Worm (Caenorhabditis elegans) whole organism, early embryonic: Measurements from ENCODE around the gene C16D9.4.

Source experiments
- B0310.2 ChIP-seq: sonication (generic microtip); optimal IDR thresholded peaks from 2 replicates; lab custom pipeline; 2016; ENCODE audit warnings: mild to moderate bottlenecking, missing genetic modification characterization, missing compliant biosample characterization
- F13C5.2 ChIP-seq: sonication (generic microtip); optimal IDR thresholded peaks from 2 replicates; lab custom pipeline; 2017; ENCODE audit warnings: mild to moderate bottlenecking, missing genetic modification characterization, inconsistent platforms, missing compliant biosample characterization
- aly-1 ChIP-seq: sonication (generic microtip); optimal IDR thresholded peaks from 2 replicates; lab custom pipeline; 2016; ENCODE audit warnings: missing genetic modification characterization, missing compliant biosample characterization
- ama-1 ChIP-seq: fragments of 150-350 bp; optimal IDR thresholded peaks from 2 replicates; lab custom pipeline; 2014
- ceh-13 ChIP-seq: fragments of 200-800 bp; sonication (Bioruptor generic); optimal IDR thresholded peaks from 2 replicates; lab custom pipeline; 2018; ENCODE audit warnings: mild to moderate bottlenecking, missing genetic modification characterization, missing compliant biosample characterization
- ceh-36 ChIP-seq: sonication (generic microtip); optimal IDR thresholded peaks from 2 replicates; lab custom pipeline; 2016; ENCODE audit warnings: missing genetic modification characterization, inconsistent platforms, missing compliant biosample characterization
- ets-7 ChIP-seq: sonication (generic microtip); optimal IDR thresholded peaks from 2 replicates; lab custom pipeline; 2016; ENCODE audit warnings: missing genotype, missing genetic modification characterization, missing compliant biosample characterization
- flt-1 ChIP-seq: fragments of 200-800 bp; sonication (Bioruptor generic); IDR thresholded peaks from 2 replicates; pipeline ENCODE4 v1.3.6; 2022; ENCODE audit warnings: missing genetic modification characterization, missing compliant biosample characterization
- hmbx-1 ChIP-seq: sonication (generic microtip); optimal IDR thresholded peaks from 2 replicates; lab custom pipeline; 2016; ENCODE audit warnings: mild to moderate bottlenecking, missing genetic modification characterization, missing compliant biosample characterization
- hmg-4 ChIP-seq: fragments of 200-800 bp; sonication (Bioruptor generic); optimal IDR thresholded peaks from 2 replicates; lab custom pipeline; 2018; ENCODE audit warnings: mild to moderate bottlenecking, missing genetic modification characterization, missing compliant biosample characterization
- hnd-1 ChIP-seq: sonication (generic microtip); optimal IDR thresholded peaks from 2 replicates; lab custom pipeline; 2016; ENCODE audit warnings: missing genetic modification characterization, missing compliant biosample characterization
- pes-1 ChIP-seq: fragments of 200-800 bp; sonication (Bioruptor generic); IDR thresholded peaks from 2 replicates; pipeline ENCODE4 v1.3.6; 2022; ENCODE audit warnings: missing genetic modification reagents, missing genetic modification characterization, missing compliant biosample characterization
- scrt-1 ChIP-seq: fragments of 200-800 bp; sonication (Bioruptor generic); IDR thresholded peaks from 2 replicates; pipeline ENCODE4 v1.3.6; 2022; ENCODE audit warnings: missing genetic modification characterization, missing compliant biosample characterization
- sea-1 ChIP-seq: fragments of 200-800 bp; sonication (Bioruptor generic); conservative IDR thresholded peaks from 2 replicates; pipeline ENCODE4 v1.3.6; 2022; ENCODE audit warnings: missing genetic modification characterization, missing compliant biosample characterization
- tbx-11 ChIP-seq: fragments of 200-800 bp; sonication (Bioruptor generic); IDR thresholded peaks from 2 replicates; pipeline ENCODE4 v1.3.6; 2022; ENCODE audit warnings: missing genetic modification characterization, missing compliant biosample characterization
- tbx-37 ChIP-seq: fragments of 200-800 bp; sonication (Bioruptor generic); conservative IDR thresholded peaks from 2 replicates; pipeline ENCODE4 v1.3.6; 2022; ENCODE audit warnings: missing genetic modification reagents, missing genetic modification characterization, missing compliant biosample characterization
- tra-4 ChIP-seq: sonication (generic microtip); optimal IDR thresholded peaks from 2 replicates; lab custom pipeline; 2017; ENCODE audit warnings: missing genetic modification characterization, missing compliant biosample characterization

Gene C16D9.4

DNA sequence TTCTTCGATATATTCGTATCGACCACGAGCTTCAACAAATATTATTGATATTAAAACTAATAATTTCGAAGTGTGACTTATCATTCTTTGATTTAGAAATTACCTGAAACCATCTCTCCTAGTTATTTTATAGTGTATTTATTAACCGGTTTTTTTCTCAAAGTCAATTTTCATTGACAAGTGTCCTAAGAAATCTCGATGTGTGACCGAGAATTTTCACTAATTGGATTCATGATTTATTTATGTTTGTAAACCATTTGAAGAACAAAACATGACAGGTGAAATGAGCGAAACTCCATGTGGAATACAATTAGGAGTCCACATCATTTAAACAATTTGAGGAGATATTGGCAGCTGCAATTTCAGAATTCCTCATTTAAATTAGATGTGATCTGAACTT lies 20.8 kb upstream of the C16D9.4 start, which contains the start of gene C16D9.8:
Gene C16D9.8 (minus strand): TSS at position 101 of the 400 bp plus-strand sequence.
- TF ChIP-seq ama-1 (no peak), ets-7 (no peak), aly-1 (tag; lab: Kevin White, UChicago) (no peak), F13C5.2 (tag; lab: Kevin White, UChicago) (no peak), flt-1 (no peak), tbx-11 (no peak), hnd-1 (tag; lab: Kevin White, UChicago) (no peak), ceh-36 (no peak), pes-1 (GFP tag; lab: Robert Waterston, UW) (no peak), hmg-4 (GFP tag; lab: Kevin White, UChicago) (no peak), tbx-37 (GFP tag; lab: Robert Waterston, UW) (no peak), scrt-1 (no peak), sea-1 (GFP tag; lab: Robert Waterston, UW) (no peak), ceh-13 (GFP tag; lab: Kevin White, UChicago) (no peak), tra-4 (tag; lab: Kevin White, UChicago) (no peak), B0310.2 (tag; lab: Kevin White, UChicago) (no peak), hmbx-1 (no peak)

ce11 chrV:8262212-8262611 lies 19.5 kb upstream of the C16D9.4 start:
- no peak for TF ChIP-seq scrt-1
- no peak for TF ChIP-seq flt-1
- TF ChIP-seq tbx-37 (GFP tag; lab: Robert Waterston, UW): no peak
- TF ChIP-seq ama-1: no peak
- no peak for TF ChIP-seq tra-4 (tag; lab: Kevin White, UChicago)
- no peak for TF ChIP-seq hmbx-1
- no peak for TF ChIP-seq pes-1 (GFP tag; lab: Robert Waterston, UW)
- no peak for TF ChIP-seq sea-1 (GFP tag; lab: Robert Waterston, UW)
- no peak for TF ChIP-seq ceh-13 (GFP tag; lab: Kevin White, UChicago)
- no peak for TF ChIP-seq F13C5.2 (tag; lab: Kevin White, UChicago)
- TF ChIP-seq ets-7: no peak
- no peak for TF ChIP-seq ceh-36
- TF ChIP-seq hmg-4 (GFP tag; lab: Kevin White, UChicago): no peak
- TF ChIP-seq aly-1 (tag; lab: Kevin White, UChicago): no peak
- TF ChIP-seq hnd-1 (tag; lab: Kevin White, UChicago): no peak
- no peak for TF ChIP-seq B0310.2 (tag; lab: Kevin White, UChicago)
- TF ChIP-seq tbx-11: no peak

- TF ChIP-seq B0310.2 (tag; lab: Kevin White, UChicago) (no peak), hmbx-1 (no peak), tbx-11 (no peak), ets-7 (no peak)
Observed at ce11 chrV:8259016-8259415, 16.3 kb upstream of the C16D9.4 start, which contains the start of gene C16D9.1. Gene C16D9.1 (plus strand): TSS chrV:8259316.

ce11 chrV:8254973-8255372 lies 12.3 kb upstream of the C16D9.4 start:
- TF ChIP-seq aly-1 (tag; lab: Kevin White, UChicago) (no peak), scrt-1 (no peak)

DNA sequence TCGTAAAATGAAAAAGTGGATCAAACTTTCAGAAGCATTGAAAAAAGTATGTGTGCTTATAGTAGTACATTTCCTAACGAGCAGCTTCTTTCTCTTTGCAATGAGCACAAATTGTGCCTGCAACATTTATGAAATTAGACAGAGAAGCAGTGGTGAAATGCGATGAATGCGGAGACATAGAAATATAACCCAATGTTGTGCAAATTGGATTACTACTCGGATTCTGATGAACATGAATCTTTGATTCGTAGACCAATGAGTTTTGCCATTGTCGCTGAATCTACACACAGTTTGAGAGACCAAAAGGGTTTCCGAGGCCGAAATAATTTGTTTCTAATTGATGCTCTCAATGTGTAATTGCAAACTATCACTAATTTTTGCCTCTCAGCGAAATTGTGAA lies 11.2 kb upstream of the C16D9.4 start:
- TF ChIP-seq ceh-36 (no peak), scrt-1 (no peak), tbx-37 (GFP tag; lab: Robert Waterston, UW) (no peak), flt-1 (no peak), hmg-4 (GFP tag; lab: Kevin White, UChicago) (no peak), pes-1 (GFP tag; lab: Robert Waterston, UW) (no peak), ceh-13 (GFP tag; lab: Kevin White, UChicago) (no peak), ama-1 (no peak), ets-7 (no peak)

DNA sequence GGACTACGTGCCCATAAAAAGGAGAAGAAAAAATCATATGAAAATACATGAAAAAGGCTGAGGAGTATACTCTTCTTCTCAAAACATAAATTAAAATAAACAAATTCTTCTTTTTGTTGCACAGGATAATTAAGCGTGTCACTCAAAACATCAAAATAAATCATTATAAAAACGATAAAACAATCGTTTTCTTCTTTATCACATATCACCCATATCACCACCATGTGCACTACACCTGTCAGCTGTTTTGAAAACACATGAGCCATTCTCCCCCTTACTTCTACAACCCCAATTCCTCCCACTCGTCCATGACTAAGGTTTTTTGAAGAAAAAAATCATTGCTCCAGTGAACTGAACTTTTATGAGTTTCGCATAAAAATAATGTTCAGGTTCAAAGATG lies 9.8 kb upstream of the C16D9.4 start:
- TF ChIP-seq hnd-1 (tag; lab: Kevin White, UChicago) (no peak), ceh-13 (GFP tag; lab: Kevin White, UChicago) (no peak), B0310.2 (tag; lab: Kevin White, UChicago) (no peak), tra-4 (tag; lab: Kevin White, UChicago) (no peak), sea-1 (GFP tag; lab: Robert Waterston, UW) (no peak), ceh-36 (no peak), hmg-4 (GFP tag; lab: Kevin White, UChicago) (no peak)

- TF ChIP-seq hnd-1 (tag; lab: Kevin White, UChicago) (no peak), aly-1 (tag; lab: Kevin White, UChicago) (no peak), sea-1 (GFP tag; lab: Robert Waterston, UW) (no peak), hmg-4 (GFP tag; lab: Kevin White, UChicago) (no peak), flt-1 (no peak), hmbx-1 (no peak), ceh-13 (GFP tag; lab: Kevin White, UChicago) (no peak), scrt-1 (no peak), tbx-11 (no peak), tra-4 (tag; lab: Kevin White, UChicago) (no peak), F13C5.2 (tag; lab: Kevin White, UChicago) (no peak), pes-1 (GFP tag; lab: Robert Waterston, UW) (no peak), tbx-37 (GFP tag; lab: Robert Waterston, UW) (no peak), ceh-36 (no peak), B0310.2 (tag; lab: Kevin White, UChicago) (no peak), ets-7 (no peak), ama-1 (no peak)
Observed at ce11 chrV:8251075-8251474, 8.4 kb upstream of the C16D9.4 start.

ce11 chrV:8250208-8250607 lies 7.5 kb upstream of the C16D9.4 start, which contains the start of gene C16D9.6:
Gene C16D9.6 (minus strand): TSS chrV:8250308.
- TF ChIP-seq F13C5.2 (tag; lab: Kevin White, UChicago) (no peak), tbx-37 (GFP tag; lab: Robert Waterston, UW) (no peak), sea-1 (GFP tag; lab: Robert Waterston, UW) (no peak), ama-1 (no peak), pes-1 (GFP tag; lab: Robert Waterston, UW) (no peak), hmg-4 (GFP tag; lab: Kevin White, UChicago) (no peak), ceh-13 (GFP tag; lab: Kevin White, UChicago) (no peak), ets-7 (no peak), aly-1 (tag; lab: Kevin White, UChicago) (no peak), ceh-36 (no peak), tra-4 (tag; lab: Kevin White, UChicago) (no peak), B0310.2 (tag; lab: Kevin White, UChicago) (no peak), tbx-11 (no peak), hmbx-1 (no peak), hnd-1 (tag; lab: Kevin White, UChicago) (no peak)
